Worm (Caenorhabditis elegans): ENCODE measurements around the gene Y43D4A.5.
"Not testable (repeated sequence)": the region's sequence is repeated elsewhere in the genome, so short reads cannot be mapped to it uniquely, and the experiment has no call there.

The Y43D4A.5 gene

ce11 chrIV:16775455-16775854 lies at the start of gene Y43D4A.5:
TSS of gene Y43D4A.5 (plus strand) at chrIV:16775755.
- TF ChIP-seq unc-86 (tag; optimal IDR thresholded peaks at IDR 0.05) (no peak), dsc-1 (tag; optimal IDR thresholded peaks at IDR 0.05) (no peak), nhr-47 (tag; optimal IDR thresholded peaks at IDR 0.05) (no peak), blmp-1 (tag; optimal IDR thresholded peaks at IDR 0.05) (peak; percentile 62), ceh-90 (tag; optimal IDR thresholded peaks at IDR 0.05) (no peak), mef-2 (tag; optimal IDR thresholded peaks at IDR 0.05) (no peak), rnt-1 (tag; optimal IDR thresholded peaks at IDR 0.05) (no peak)

ce11 chrIV:16735957-16736356 lies 39.6 kb upstream of the Y43D4A.5 start, which contains the start of gene Y51H4A.25:
TSS of gene Y51H4A.25 (plus strand) at chrIV:16736329.
- TF ChIP-seq C16A3.4 (tag; optimal IDR thresholded peaks at IDR 0.05) (no peak), elt-2 (tag; optimal IDR thresholded peaks at IDR 0.05) (peak; percentile 47)

DNA sequence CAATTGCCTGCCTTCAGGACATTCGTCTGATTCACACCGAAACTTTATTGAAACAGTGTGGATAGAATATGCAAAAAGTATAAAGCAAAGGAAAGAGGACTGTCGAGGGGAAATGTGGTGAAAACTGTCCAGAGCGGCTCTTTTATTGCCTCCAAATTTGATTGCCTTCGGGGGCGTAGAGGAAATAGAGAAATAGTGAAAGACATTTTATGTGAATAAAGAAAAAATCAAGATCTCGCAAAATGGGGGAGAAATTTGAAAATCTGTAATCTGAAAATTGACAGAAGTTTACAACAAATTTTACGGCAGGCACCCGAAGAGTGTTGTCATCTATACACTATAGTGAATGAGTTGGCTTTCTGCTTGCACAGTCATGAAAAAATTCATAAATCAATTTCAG lies 34.8 kb upstream of the Y43D4A.5 start, which contains the start of gene Y51H4A.24:
Y51H4A.24 (minus strand) TSS at position 101 of the 400 bp plus-strand sequence.
- no peak for TF ChIP-seq grh-1 (GFP tag; IDR thresholded peaks at IDR 0.05)
- TF ChIP-seq ztf-11 (tag; optimal IDR thresholded peaks at IDR 0.05) = no peak
- no peak for TF ChIP-seq ceh-90 (tag; optimal IDR thresholded peaks at IDR 0.05)
- no peak for TF ChIP-seq isw-1 (GFP tag; IDR thresholded peaks at IDR 0.05)
- TF ChIP-seq lir-3 (tag; optimal IDR thresholded peaks at IDR 0.05; ENCODE audit: poor library complexity) = no peak
- no peak for TF ChIP-seq elt-2 (tag; optimal IDR thresholded peaks at IDR 0.05)
- no peak for TF ChIP-seq egl-13 (tag; optimal IDR thresholded peaks at IDR 0.05)
- no peak for TF ChIP-seq sptf-1 (tag; optimal IDR thresholded peaks at IDR 0.05)
- TF ChIP-seq hlh-4 (tag; optimal IDR thresholded peaks at IDR 0.05) = no peak
- TF ChIP-seq C34B4.2 (tag; optimal IDR thresholded peaks at IDR 0.05) = no peak
- no peak for TF ChIP-seq F16B12.6 (tag; optimal IDR thresholded peaks at IDR 0.05)
- TF ChIP-seq sup-37 (GFP tag; optimal IDR thresholded peaks at IDR 0.05) = no peak
- no peak for TF ChIP-seq nhr-237 (tag; optimal IDR thresholded peaks at IDR 0.05)
- no peak for TF ChIP-seq zag-1 (tag; optimal IDR thresholded peaks at IDR 0.05)

DNA sequence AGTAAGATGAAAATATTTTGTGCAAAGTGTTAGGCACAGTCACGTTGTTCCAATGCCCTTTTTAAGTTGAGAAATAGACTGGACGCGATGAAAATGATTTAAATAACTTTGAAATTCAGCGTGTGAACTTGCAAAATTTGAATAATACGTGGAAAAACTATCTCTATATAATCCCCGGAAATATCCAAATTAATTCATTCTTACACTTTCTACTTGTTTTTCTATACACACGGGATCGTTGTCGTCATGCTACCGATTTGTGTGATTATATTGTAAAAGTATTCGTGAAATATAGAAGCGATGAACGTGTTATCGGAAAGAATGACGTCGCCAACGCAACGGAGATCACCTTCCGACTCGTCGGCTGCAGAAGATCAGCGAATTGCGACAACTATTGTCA lies 32.0 kb upstream of the Y43D4A.5 start, which contains the start of gene Y43D4A.1:
Y43D4A.1 (plus strand) TSS at position 301 of the 400 bp plus-strand sequence.
- TF ChIP-seq ceh-8 (GFP tag; optimal IDR thresholded peaks at IDR 0.05) (no peak), elt-2 (tag; optimal IDR thresholded peaks at IDR 0.05) (no peak), sox-4 (tag; optimal IDR thresholded peaks at IDR 0.05) (no peak), lsy-2 (tag; optimal IDR thresholded peaks at IDR 0.05) (no peak), ces-1 (GFP tag; optimal IDR thresholded peaks at IDR 0.05) (no peak), unc-62 (GFP tag; optimal IDR thresholded peaks at IDR 0.05) (no peak), F16B12.6 (tag; optimal IDR thresholded peaks at IDR 0.05) (no peak), alr-1 (tag; optimal IDR thresholded peaks at IDR 0.05; ENCODE audit: borderline replicate concordance) (no peak), nhr-20 (tag; optimal IDR thresholded peaks at IDR 0.05) (no peak), snpc-4 (tag; optimal IDR thresholded peaks at IDR 0.05) (no peak), hpl-2 (GFP tag; optimal IDR thresholded peaks at IDR 0.05) (no peak), rnt-1 (tag; optimal IDR thresholded peaks at IDR 0.05) (no peak), zag-1 (tag; optimal IDR thresholded peaks at IDR 0.05) (no peak)

DNA sequence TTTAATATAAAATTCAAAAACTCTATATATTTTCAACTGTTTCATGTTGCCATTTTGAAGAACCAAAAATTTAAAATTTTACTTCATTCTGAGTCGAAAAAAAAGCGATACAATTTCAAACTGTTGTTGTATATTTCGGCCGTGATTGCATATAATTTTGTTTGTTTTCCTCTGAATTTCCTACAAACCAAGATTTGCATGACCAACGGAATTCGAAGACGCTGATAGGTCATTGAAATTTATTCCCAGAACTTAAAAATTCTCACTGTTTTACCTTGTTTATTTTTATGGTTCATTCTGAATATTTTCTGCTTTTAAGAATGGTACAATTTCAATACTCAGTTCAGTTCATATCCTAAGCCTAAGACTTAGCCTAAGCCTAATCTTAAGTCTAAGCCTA lies 24.5 kb upstream of the Y43D4A.5 start:
- TF ChIP-seq zag-1 (tag; optimal IDR thresholded peaks at IDR 0.05) (no peak), C04F5.9 (tag; optimal IDR thresholded peaks at IDR 0.05) (no peak), aha-1 (tag; optimal IDR thresholded peaks at IDR 0.05) (no peak), nhr-237 (tag; optimal IDR thresholded peaks at IDR 0.05) (no peak)

- TF ChIP-seq snu-23 (GFP tag; optimal IDR thresholded peaks at IDR 0.05); elt-2 (tag; optimal IDR thresholded peaks at IDR 0.05); fkh-4 (tag; optimal IDR thresholded peaks at IDR 0.05; ENCODE audit: borderline replicate concordance): not testable (repeated sequence)
Measured at ce11 chrIV:16755771-16756170, 19.8 kb upstream of the Y43D4A.5 start, which contains the start of gene Y43D4A.2. TSS of gene Y43D4A.2 (minus strand) at chrIV:16755871.
